Fruit fly (Drosophila melanogaster) whole organism, wandering third instar larva: Measurements from ENCODE around the gene CG45486.

Experiments used
- HLH106 ChIP-seq: fragments of 200-800 bp; optimal IDR thresholded peaks from 3 replicates; lab custom pipeline; 2019; ENCODE audit warnings: missing biosample characterization, mild to moderate bottlenecking, missing genetic modification characterization, moderate library complexity
- Hr78 ChIP-seq: fragments of >200 bp; optimal IDR thresholded peaks from 2 replicates; lab custom pipeline; 2017; ENCODE audit warnings: missing biosample characterization, missing genetic modification characterization
- Rel ChIP-seq, 2 experiments: fragments of 200-800 bp; sonication (Bioruptor generic) in 1 of 2; optimal IDR thresholded peaks; 2 replicates in 1 of 2; 3 replicates in 1 of 2; lab custom pipeline; 2016 to 2019; ENCODE audit warnings: mild to moderate bottlenecking in 2 of 2, missing biosample characterization in 2 of 2, missing genetic modification characterization in 2 of 2, moderate library complexity in 1 of 2
- Sp1 ChIP-seq: fragments of 200-800 bp; sonication (Bioruptor generic); optimal IDR thresholded peaks from 3 replicates; lab custom pipeline; 2019; ENCODE audit warnings: missing biosample characterization, mild to moderate bottlenecking, missing genetic modification characterization, moderate library complexity
- br ChIP-seq: fragments of 200-800 bp; sonication (Bioruptor generic); optimal IDR thresholded peaks from 2 replicates; lab custom pipeline; 2016; ENCODE audit warnings: missing biosample characterization, missing genetic modification characterization
- dl ChIP-seq, 2 experiments: fragments of 175-275, 200-275 bp in 1 of 2; fragments of 200-275 bp in 1 of 2; sonication (Bioruptor generic); optimal IDR thresholded peaks; lab custom pipeline; 2018; ENCODE audit warnings: mild to moderate bottlenecking in 2 of 2, missing biosample characterization in 2 of 2, missing genetic modification characterization in 2 of 2, moderate library complexity in 2 of 2; ENCODE audit not compliant: partially characterized antibody in 2 of 2, insufficient read depth in 1 of 2
- fru ChIP-seq: fragments of 200-800 bp; sonication (Bioruptor generic); optimal IDR thresholded peaks from 3 replicates; lab custom pipeline; 2016; ENCODE audit warnings: missing biosample characterization, mild to moderate bottlenecking, missing genetic modification characterization
- usp ChIP-seq: fragments of >200 bp; optimal IDR thresholded peaks from 2 replicates; lab custom pipeline; 2017; ENCODE audit warnings: missing biosample characterization, missing genetic modification characterization

CG45486 gene

dm6 chrX:19859331-19859730 lies 50.6 kb downstream of the CG45486 start:
- TF ChIP-seq Sp1: no peak
- no peak for TF ChIP-seq br (GFP tag; lab: Kevin White, UChicago)
- no peak for TF ChIP-seq fru (GFP tag; lab: Kevin White, UChicago)
- TF ChIP-seq Rel (GFP tag; optimal IDR thresholded peaks at IDR 0.05; lab: Kevin White, UChicago): no peak
- TF ChIP-seq Rel (tag; optimal IDR thresholded peaks at IDR 0.05; lab: Kevin White, UChicago): no peak
- no peak for TF ChIP-seq dl (GFP tag; optimal IDR thresholded peaks at IDR 0.05; lab: Kevin White, UChicago; ENCODE audit: insufficient read depth in 1 of 2, partially characterized antibody in 2 of 2)
- TF ChIP-seq usp (GFP tag; lab: Kevin White, UChicago): no peak
- TF ChIP-seq HLH106 (tag; lab: Kevin White, UChicago): no peak
- no peak for TF ChIP-seq Hr78 (GFP tag; lab: Kevin White, UChicago)
